Fruit fly (Drosophila melanogaster): ENCODE measurements around the gene CG31269.

The CG31269 gene

dm6 chr3R:17080666-17081358, 46.1 kb upstream of the CG31269 start (continued):
- TF ChIP-seq pb (GFP tag; optimal IDR thresholded peaks at IDR 0.05) (peak; percentile 85), NC2α (GFP tag; optimal IDR thresholded peaks at IDR 0.05) (peak; percentile 79), CG5245 (GFP tag; optimal IDR thresholded peaks at IDR 0.05) (peak; percentile 91), CG13894 (tag; optimal IDR thresholded peaks at IDR 0.05) (peak; percentile 74), grn (GFP tag; optimal IDR thresholded peaks at IDR 0.05) (peak; percentile 80), wdn (GFP tag; IDR thresholded peaks at IDR 0.05) (peak; percentile 82), CG7786 (GFP tag; optimal IDR thresholded peaks at IDR 0.05) (peak; percentile 88), slou (GFP tag; optimal IDR thresholded peaks at IDR 0.05) (peak; percentile 92), CG1647 (GFP tag; optimal IDR thresholded peaks at IDR 0.05) (peak; percentile 73), CG10979 (tag; optimal IDR thresholded peaks at IDR 0.05) (peak; percentile 97), psq (GFP tag; optimal IDR thresholded peaks at IDR 0.05) (peak; percentile 67), Opbp (GFP tag; IDR thresholded peaks at IDR 0.05; ENCODE audit: partially characterized antibody) (no peak), Dref (GFP tag; IDR thresholded peaks at IDR 0.05) (peak; percentile 35; the same call in 1 of the 2 replicates), Hr78 (GFP tag; optimal IDR thresholded peaks at IDR 0.05) (peak in 1 of 2 experiments; percentile 91), tup (GFP tag; optimal IDR thresholded peaks at IDR 0.05) (peak; percentile 86), Ravus (GFP tag; IDR thresholded peaks at IDR 0.05) (peak; percentile 73), wor (GFP tag; IDR thresholded peaks at IDR 0.05) (peak; percentile 92), E2f1 (GFP tag; IDR thresholded peaks at IDR 0.05) (peak; percentile 94), CG2120 (GFP tag; optimal IDR thresholded peaks at IDR 0.05) (peak; percentile 94), CG12104 (GFP tag; optimal IDR thresholded peaks at IDR 0.05) (peak; percentile 94), CG14860 (GFP tag; IDR thresholded peaks at IDR 0.05; ENCODE audit: partially characterized antibody) (no peak), CG4820 (GFP tag; optimal IDR thresholded peaks at IDR 0.05) (peak; percentile 93), ken (GFP tag; IDR thresholded peaks at IDR 0.05) (peak; percentile 90), tll (GFP tag; optimal IDR thresholded peaks at IDR 0.05) (no peak), CG7357 (GFP tag; IDR thresholded peaks at IDR 0.05) (peak; percentile 85), Blimp-1 (GFP tag; optimal IDR thresholded peaks at IDR 0.05) (peak; percentile 92), usp (GFP tag; optimal IDR thresholded peaks at IDR 0.05) (no peak), Ssrp (tag; optimal IDR thresholded peaks at IDR 0.05) (peak; percentile 96), BtbVII (GFP tag; optimal IDR thresholded peaks at IDR 0.05) (peak; percentile 95), Oli (tag; optimal IDR thresholded peaks at IDR 0.05) (peak; percentile 97), CG12236 (GFP tag; optimal IDR thresholded peaks at IDR 0.05) (peak; percentile 80), ash1 (GFP tag; optimal IDR thresholded peaks at IDR 0.05) (peak; percentile 55), Scr (GFP tag; IDR thresholded peaks at IDR 0.05; ENCODE audit: partially characterized antibody) (no peak), Lim3 (GFP tag; IDR thresholded peaks at IDR 0.05) (peak; percentile 80), knrl (GFP tag; IDR thresholded peaks at IDR 0.05; ENCODE audit: partially characterized antibody) (no peak), vvl (GFP tag; IDR thresholded peaks at IDR 0.05) (peak; percentile 96), crp (GFP tag; optimal IDR thresholded peaks at IDR 0.05) (peak in 1 of 2 experiments; percentile 53), Dip3 (GFP tag; optimal IDR thresholded peaks at IDR 0.05) (peak; percentile 88), CG3995 (GFP tag; optimal IDR thresholded peaks at IDR 0.05) (peak; percentile 47), crc (GFP tag; optimal IDR thresholded peaks at IDR 0.05) (peak; percentile 79), CG13775 (GFP tag; optimal IDR thresholded peaks at IDR 0.05) (peak; percentile 97), CG3726 (GFP tag; IDR thresholded peaks at IDR 0.05) (peak; percentile 87), CG10431 (GFP tag; optimal IDR thresholded peaks at IDR 0.05) (peak; percentile 90), vnd (GFP tag; IDR thresholded peaks at IDR 0.05; ENCODE audit: partially characterized antibody) (no peak), CG34422 (GFP tag; IDR thresholded peaks at IDR 0.05) (peak; percentile 94), Nf-YC (tag; optimal IDR thresholded peaks at IDR 0.05) (peak; percentile 87), CkIIα-i1 (GFP tag; IDR thresholded peaks at IDR 0.05) (peak; percentile 63; the same call in 1 of the 2 replicates), Gsc (GFP tag; IDR thresholded peaks at IDR 0.05) (no peak), da (GFP tag; optimal IDR thresholded peaks at IDR 0.05) (peak; percentile 81)

Data from whole organism, embryonic.